Worm (Caenorhabditis elegans) whole organism, L1 larva: ENCODE measurements around the gene clec-156.

Experiments
- C34B4.2 ChIP-seq: sonication (generic microtip); optimal IDR thresholded peaks from 2 replicates; lab custom pipeline; 2017; ENCODE audit warnings: mild to moderate bottlenecking, missing genetic modification characterization, missing compliant biosample characterization
- ceh-63 ChIP-seq: fragments of 200-800 bp; sonication (Bioruptor generic); optimal IDR thresholded peaks from 2 replicates; lab custom pipeline; 2018; ENCODE audit warnings: mild to moderate bottlenecking, missing genetic modification characterization, missing compliant biosample characterization
- ceh-8 ChIP-seq: fragments of 200-800 bp; sonication (Bioruptor generic); optimal IDR thresholded peaks from 2 replicates; lab custom pipeline; 2018; ENCODE audit warnings: mild to moderate bottlenecking, missing genetic modification characterization, moderate library complexity, missing compliant biosample characterization
- ceh-82 ChIP-seq, 3 experiments: fragments of 150-350 bp in 1 of 3; sonication (generic microtip) in 2 of 3; optimal IDR thresholded peaks; 2 replicates each; lab custom pipeline; 2014 to 2017; ENCODE audit warnings: missing biosample characterization in 3 of 3, missing genetic modification characterization in 3 of 3
- ceh-90 ChIP-seq: sonication (generic microtip); optimal IDR thresholded peaks from 2 replicates; lab custom pipeline; 2016; ENCODE audit warnings: missing genetic modification characterization, missing compliant biosample characterization
- dpl-1 ChIP-seq, 3 experiments: fragments of 150-350 bp in 2 of 3; sonication (generic microtip) in 1 of 3; optimal IDR thresholded peaks; 2 replicates each; lab custom pipeline; 2014 to 2017; ENCODE audit warnings: missing biosample characterization in 3 of 3, missing genetic modification characterization in 3 of 3, missing genetic modification reagents in 3 of 3
- dsc-1 ChIP-seq: sonication (generic microtip); optimal IDR thresholded peaks from 2 replicates; lab custom pipeline; 2016; ENCODE audit warnings: mild to moderate bottlenecking, missing genetic modification characterization, missing compliant biosample characterization
- efl-1 ChIP-seq, 4 experiments: fragments of 150-350 bp; optimal IDR thresholded peaks in 3 of 4; peaks in 1 of 4; 1 replicate in 1 of 4; 2 replicates in 3 of 4; lab custom pipeline; 2014; ENCODE audit warnings: missing biosample characterization in 2 of 4, missing genetic modification characterization in 2 of 4, missing genetic modification reagents in 2 of 4
- fkh-8 ChIP-seq: sonication (generic microtip); optimal IDR thresholded peaks from 2 replicates; lab custom pipeline; 2016; ENCODE audit warnings: mild to moderate bottlenecking, missing genetic modification characterization, missing compliant biosample characterization
- grh-1 ChIP-seq: fragments of 200-800 bp; sonication (Bioruptor generic); IDR thresholded peaks from 2 replicates; pipeline ENCODE4 v1.3.6; 2022; ENCODE audit warnings: missing genetic modification reagents, missing genetic modification characterization, missing compliant biosample characterization
- hlh-17 ChIP-seq: fragments of 200-800 bp; sonication (Bioruptor generic); optimal IDR thresholded peaks from 2 replicates; lab custom pipeline; 2018; ENCODE audit warnings: missing genetic modification characterization, mild to moderate bottlenecking, missing compliant biosample characterization, moderate library complexity, borderline replicate concordance
- irx-1 ChIP-seq: sonication (generic microtip); optimal IDR thresholded peaks from 2 replicates; lab custom pipeline; 2016; ENCODE audit warnings: missing genetic modification characterization, missing compliant biosample characterization
- lin-13 ChIP-seq: fragments of 150-350 bp; optimal IDR thresholded peaks from 2 replicates; lab custom pipeline; 2014; ENCODE audit warnings: missing biosample characterization, missing genetic modification reagents, missing genetic modification characterization
- lin-14 ChIP-seq: fragments of 200-800 bp; sonication (Bioruptor generic); optimal IDR thresholded peaks from 2 replicates; lab custom pipeline; 2018; ENCODE audit warnings: mild to moderate bottlenecking, missing genetic modification characterization, moderate library complexity, missing compliant biosample characterization
- lin-35 ChIP-seq, 2 experiments: fragments of 150-350 bp; optimal IDR thresholded peaks; 2 replicates each; lab custom pipeline; 2014; ENCODE audit warnings: missing biosample characterization in 2 of 2, missing genetic modification characterization in 2 of 2, missing genetic modification reagents in 2 of 2
- lir-3 ChIP-seq: sonication (generic microtip); optimal IDR thresholded peaks from 2 replicates; lab custom pipeline; 2016; ENCODE audit warnings: mild to moderate bottlenecking, missing genetic modification characterization, moderate library complexity, missing compliant biosample characterization; ENCODE audit not compliant: poor library complexity
- lsy-2 ChIP-seq, 2 experiments: fragments of 150-350 bp; optimal IDR thresholded peaks; 2 replicates each; lab custom pipeline; 2014; ENCODE audit warnings: missing biosample characterization in 2 of 2, missing genetic modification characterization in 2 of 2
- mab-9 ChIP-seq: fragments of 200-800 bp; sonication (Bioruptor generic); IDR thresholded peaks from 2 replicates; pipeline ENCODE4 v1.3.6; 2022; ENCODE audit warnings: missing genetic modification reagents, missing genetic modification characterization, missing compliant biosample characterization
- mep-1 ChIP-seq: fragments of 150-350 bp; optimal IDR thresholded peaks from 2 replicates; lab custom pipeline; 2014; ENCODE audit warnings: missing biosample characterization, missing genetic modification characterization
- nhr-11 ChIP-seq: fragments of 150-350 bp; optimal IDR thresholded peaks from 2 replicates; lab custom pipeline; 2014; ENCODE audit warnings: missing biosample characterization, missing genetic modification characterization
- nhr-20 ChIP-seq: sonication (generic microtip); optimal IDR thresholded peaks from 2 replicates; lab custom pipeline; 2016; ENCODE audit warnings: mild to moderate bottlenecking, missing genetic modification characterization, missing compliant biosample characterization
- nhr-47 ChIP-seq: sonication (generic microtip); optimal IDR thresholded peaks from 2 replicates; lab custom pipeline; 2016; ENCODE audit warnings: mild to moderate bottlenecking, missing genetic modification characterization, moderate library complexity, missing compliant biosample characterization
- nhr-71 ChIP-seq: sonication (generic microtip); optimal IDR thresholded peaks from 2 replicates; lab custom pipeline; 2016; ENCODE audit warnings: mild to moderate bottlenecking, missing genetic modification characterization, moderate library complexity, missing compliant biosample characterization
- nhr-77 ChIP-seq: fragments of 150-350 bp; optimal IDR thresholded peaks from 2 replicates; lab custom pipeline; 2014; ENCODE audit warnings: missing biosample characterization, missing genetic modification characterization
- nhr-90 ChIP-seq: sonication (generic microtip); optimal IDR thresholded peaks from 2 replicates; lab custom pipeline; 2016; ENCODE audit warnings: mild to moderate bottlenecking, missing genetic modification characterization, missing compliant biosample characterization; ENCODE audit not compliant: poor library complexity
- pag-3 ChIP-seq: sonication (generic microtip); optimal IDR thresholded peaks from 2 replicates; lab custom pipeline; 2017; ENCODE audit warnings: missing genetic modification characterization, mild to moderate bottlenecking, missing compliant biosample characterization, antibody characterized with exemption, borderline replicate concordance; ENCODE audit not compliant: insufficient read depth
- pqm-1 ChIP-seq: sonication (generic microtip); optimal IDR thresholded peaks from 3 replicates; lab custom pipeline; 2017; ENCODE audit warnings: missing biosample characterization, missing genetic modification characterization
- rnt-1 ChIP-seq: sonication (generic microtip); optimal IDR thresholded peaks from 2 replicates; lab custom pipeline; 2016; ENCODE audit warnings: mild to moderate bottlenecking, missing genetic modification characterization, moderate library complexity, missing compliant biosample characterization
- skn-1 ChIP-seq: fragments of 150-350 bp; optimal IDR thresholded peaks from 2 replicates; lab custom pipeline; 2014; ENCODE audit warnings: missing biosample characterization, missing genetic modification characterization
- snu-23 ChIP-seq: sonication (generic microtip); optimal IDR thresholded peaks from 2 replicates; lab custom pipeline; 2016; ENCODE audit warnings: missing genetic modification characterization, missing compliant biosample characterization
- sptf-1 ChIP-seq: fragments of 150-350 bp; optimal IDR thresholded peaks from 2 replicates; lab custom pipeline; 2014; ENCODE audit warnings: missing biosample characterization, missing genetic modification characterization
- swsn-7 ChIP-seq: sonication (generic microtip); optimal IDR thresholded peaks from 2 replicates; lab custom pipeline; 2016; ENCODE audit warnings: missing genetic modification characterization, missing compliant biosample characterization
- tbx-2 ChIP-seq: sonication (generic microtip); optimal IDR thresholded peaks from 2 replicates; lab custom pipeline; 2016; ENCODE audit warnings: missing genetic modification characterization, missing compliant biosample characterization
- unc-30 ChIP-seq: sonication (generic microtip); optimal IDR thresholded peaks from 2 replicates; lab custom pipeline; 2017; ENCODE audit warnings: missing biosample characterization, missing genetic modification characterization
- unc-86 ChIP-seq: sonication (generic microtip); optimal IDR thresholded peaks from 2 replicates; lab custom pipeline; 2016; ENCODE audit warnings: missing genetic modification characterization, missing compliant biosample characterization
- vab-15 ChIP-seq: sonication (generic microtip); optimal IDR thresholded peaks from 2 replicates; lab custom pipeline; 2017; ENCODE audit warnings: missing genotype, mild to moderate bottlenecking, missing genetic modification characterization, missing compliant biosample characterization
- zag-1 ChIP-seq: fragments of 150-350 bp; optimal IDR thresholded peaks from 2 replicates; lab custom pipeline; 2014; ENCODE audit warnings: missing biosample characterization, missing genetic modification characterization
- ztf-11 ChIP-seq, 2 experiments: sonication (generic microtip); optimal IDR thresholded peaks; 2 replicates each; lab custom pipeline; 2016 to 2017; ENCODE audit warnings: missing genetic modification characterization in 2 of 2, missing biosample characterization in 1 of 2, missing compliant biosample characterization in 1 of 2

The clec-156 gene

ce11 chrIII:4863127-4863526, 21.1 kb upstream of the clec-156 start, which contains the start of gene coq-8:
coq-8 (plus strand) TSS chrIII:4863427.
- TF ChIP-seq mab-9 (GFP tag; lab: Robert Waterston, UW): no peak
- no peak for TF ChIP-seq vab-15 (tag; lab: Kevin White, UChicago)
- TF ChIP-seq lin-14 (GFP tag; lab: Kevin White, UChicago): no peak
- no peak for TF ChIP-seq nhr-71 (tag; lab: Kevin White, UChicago)
- TF ChIP-seq ztf-11 (tag; optimal IDR thresholded peaks at IDR 0.05; lab: Kevin White, UChicago): no peak
- no peak for TF ChIP-seq nhr-77 (tag; lab: Kevin White, UChicago)
- no peak for TF ChIP-seq unc-30
- TF ChIP-seq, all 84 proteins: peak for 0

ce11 chrIII:4861744-4862401, 19.8 kb upstream of the clec-156 start, which contains the start of the genes C35D10.10 and C35D10.5:
C35D10.10 (minus strand) TSS chrIII:4861794.
C35D10.5 (plus strand) TSS chrIII:4862351.
- TF ChIP-seq pag-3 (tag; lab: Kevin White, UChicago): no peak
- no peak for TF ChIP-seq grh-1 (GFP tag; lab: Robert Waterston, UW)
- TF ChIP-seq tbx-2 (tag; lab: Kevin White, UChicago): peak; percentile 20
- TF ChIP-seq lir-3 (tag; lab: Kevin White, UChicago): peak; percentile 62
- peak in 2 of 3 experiments; percentile 4 to 17 for TF ChIP-seq dpl-1 (GFP tag; optimal IDR thresholded peaks at IDR 0.05; lab: Kevin White, UChicago)
- no peak for TF ChIP-seq ceh-63 (GFP tag; lab: Kevin White, UChicago)
- no peak for TF ChIP-seq hlh-17 (GFP tag; lab: Kevin White, UChicago)
- no peak for TF ChIP-seq fkh-8 (tag; lab: Kevin White, UChicago)
- no peak for TF ChIP-seq vab-15 (tag; lab: Kevin White, UChicago)
- TF ChIP-seq irx-1 (tag; lab: Kevin White, UChicago): peak; percentile 33
- TF ChIP-seq ceh-90: peak; percentile 81
- TF ChIP-seq mep-1 (tag; lab: Kevin White, UChicago): no peak
- peak; percentile 4 for TF ChIP-seq snu-23 (GFP tag; lab: Kevin White, UChicago)
- TF ChIP-seq ceh-8: no peak
- peak; percentile 12 for TF ChIP-seq nhr-20 (tag; lab: Kevin White, UChicago)
- TF ChIP-seq dsc-1 (tag; lab: Kevin White, UChicago): peak; percentile 7
- TF ChIP-seq pqm-1: no peak
- TF ChIP-seq nhr-47: peak; percentile 42
- peak; percentile 48 for TF ChIP-seq nhr-90 (tag; lab: Kevin White, UChicago)
- no peak for TF ChIP-seq efl-1 (optimal IDR thresholded peaks at IDR 0.05; lab: Kevin White, UChicago)
- peak in 1 of 2 experiments; percentile 27 for TF ChIP-seq efl-1 (GFP tag; optimal IDR thresholded peaks at IDR 0.05 in 1 of 2; lab: Kevin White, UChicago)
- TF ChIP-seq rnt-1 (tag; lab: Kevin White, UChicago): peak; percentile 8
- peak in 1 of 2 experiments; percentile 35 for TF ChIP-seq lsy-2 (tag; optimal IDR thresholded peaks at IDR 0.05; lab: Kevin White, UChicago)
- TF ChIP-seq nhr-71 (tag; lab: Kevin White, UChicago): peak; percentile 34
- peak in 1 of 2 experiments; percentile 39 for TF ChIP-seq ztf-11 (tag; optimal IDR thresholded peaks at IDR 0.05; lab: Kevin White, UChicago)
- no peak for TF ChIP-seq skn-1
- TF ChIP-seq nhr-11 (tag; lab: Kevin White, UChicago): no peak

ce11 chrIII:4859039-4859438, 17.0 kb upstream of the clec-156 start, which contains the start of gene C35D10.6:
C35D10.6 (plus strand) TSS chrIII:4859339.
- TF ChIP-seq efl-1 (optimal IDR thresholded peaks at IDR 0.05; lab: Kevin White, UChicago): no peak
- TF ChIP-seq efl-1 (GFP tag; optimal IDR thresholded peaks at IDR 0.05 in 1 of 2; lab: Kevin White, UChicago): peak in 1 of 2 experiments; percentile 76
- no peak for TF ChIP-seq lin-13 (GFP tag; lab: Kevin White, UChicago)

ce11 chrIII:4856992-4857391, 14.9 kb upstream of the clec-156 start:
- TF ChIP-seq zag-1 (no peak), swsn-7 (tag; lab: Kevin White, UChicago) (no peak), vab-15 (tag; lab: Kevin White, UChicago) (no peak), C34B4.2 (no peak), nhr-47 (no peak), lin-35 (GFP tag; optimal IDR thresholded peaks at IDR 0.05; lab: Kevin White, UChicago) (no peak), unc-86 (no peak), lir-3 (tag; lab: Kevin White, UChicago) (no peak), efl-1 (optimal IDR thresholded peaks at IDR 0.05; lab: Kevin White, UChicago) (no peak), efl-1 (GFP tag; optimal IDR thresholded peaks at IDR 0.05 in 1 of 2; lab: Kevin White, UChicago) (no peak), sptf-1 (tag; lab: Kevin White, UChicago) (no peak), dsc-1 (tag; lab: Kevin White, UChicago) (no peak), nhr-77 (tag; lab: Kevin White, UChicago) (no peak), nhr-90 (tag; lab: Kevin White, UChicago) (no peak), ceh-82 (tag; optimal IDR thresholded peaks at IDR 0.05; lab: Kevin White, UChicago) (no peak), pag-3 (tag; lab: Kevin White, UChicago) (no peak)
